Fruit fly (Drosophila melanogaster): ENCODE data around the gene CG34447.

CG34447 gene

DNA sequence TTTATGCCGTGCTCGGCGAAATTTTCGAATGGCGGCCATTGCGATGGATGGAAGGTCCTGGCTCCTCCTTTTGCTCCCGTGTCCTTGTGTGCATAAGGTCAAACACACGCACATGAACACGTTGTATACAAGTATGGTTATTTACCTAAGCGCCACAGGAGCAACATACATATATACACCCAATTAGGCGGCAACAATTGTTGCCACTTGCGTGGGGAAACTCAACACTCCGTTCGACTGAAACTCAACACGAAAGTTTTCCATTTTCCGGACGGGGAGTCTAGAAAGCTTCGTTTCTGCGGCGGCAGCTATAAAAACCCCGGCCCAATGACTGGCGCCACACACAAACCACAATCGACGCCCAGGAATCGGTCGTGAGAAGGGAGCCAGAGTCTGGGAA is 28.5 kb downstream of the CG34447 start, which contains the start of gene CG46448:
Gene CG46448, plus strand, starts transcription at position 340 of the 400 bp plus-strand sequence.
- TF ChIP-seq Nf-YB (GFP tag; optimal IDR thresholded peaks at IDR 0.05) (peak; percentile 78), zfh2 (GFP tag; optimal IDR thresholded peaks at IDR 0.05) (no peak), CG18619 (GFP tag; optimal IDR thresholded peaks at IDR 0.05) (no peak), Lim3 (GFP tag; IDR thresholded peaks at IDR 0.05) (0 out of 2 replicates have a peak, but pooled peaks have one; percentile 7), lab (GFP tag; optimal IDR thresholded peaks at IDR 0.05) (peak; percentile 16), chn (GFP tag; optimal IDR thresholded peaks at IDR 0.05) (no peak), Deaf1 (tag; optimal IDR thresholded peaks at IDR 0.05) (peak; percentile 12), Oaz (GFP tag; IDR thresholded peaks at IDR 0.05) (no peak), Nf-YC (tag; optimal IDR thresholded peaks at IDR 0.05) (peak; percentile 87)

DNA sequence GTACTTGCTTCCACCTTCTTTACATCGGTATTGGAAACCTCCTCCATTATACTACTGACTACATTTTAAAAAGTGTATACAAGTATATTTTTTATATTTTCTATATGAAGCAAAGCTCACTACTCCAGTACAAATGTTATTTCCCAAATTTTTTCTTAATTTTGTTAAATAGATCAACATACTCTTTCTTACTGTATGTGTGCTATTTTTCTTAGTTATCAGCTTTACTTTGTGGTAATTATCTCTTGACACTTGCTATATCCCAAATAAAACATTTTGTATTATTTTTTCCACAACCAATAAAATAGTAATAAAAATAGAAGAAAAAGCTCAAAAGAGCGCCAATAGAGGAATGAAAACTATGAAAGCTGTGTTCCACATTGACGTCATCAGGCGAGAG is 29.2 kb downstream of the CG34447 start, which contains the start of gene CG43750:
Gene CG43750, minus strand, starts transcription at position 101 of the 400 bp plus-strand sequence.
- TF ChIP-seq CG1233 (GFP tag; optimal IDR thresholded peaks at IDR 0.05) (no peak), CG11696 (GFP tag; IDR thresholded peaks at IDR 0.05) (no peak), wor (GFP tag; IDR thresholded peaks at IDR 0.05) (no peak), Sox102F (GFP tag; optimal IDR thresholded peaks at IDR 0.05) (no peak), org-1 (GFP tag; optimal IDR thresholded peaks at IDR 0.05) (no peak), Med (GFP tag) (no peak), HLHmδ (GFP tag; optimal IDR thresholded peaks at IDR 0.05) (no peak), CG4404 (GFP tag; IDR thresholded peaks at IDR 0.05) (no peak), knrl (GFP tag; IDR thresholded peaks at IDR 0.05; ENCODE audit: partially characterized antibody) (no peak), Antp (GFP tag; optimal IDR thresholded peaks at IDR 0.05) (no peak), insv (GFP tag; optimal IDR thresholded peaks at IDR 0.05) (no peak), CG7745 (tag; optimal IDR thresholded peaks at IDR 0.05) (no peak), CG16863 (GFP tag; optimal IDR thresholded peaks at IDR 0.05) (no peak), ttk (GFP tag; IDR thresholded peaks at IDR 0.05) (no peak), CG11560 (tag; IDR thresholded peaks at IDR 0.05) (no peak), CG17829 (tag; optimal IDR thresholded peaks at IDR 0.05) (no peak), so (GFP tag; IDR thresholded peaks at IDR 0.05) (no peak)

DNA sequence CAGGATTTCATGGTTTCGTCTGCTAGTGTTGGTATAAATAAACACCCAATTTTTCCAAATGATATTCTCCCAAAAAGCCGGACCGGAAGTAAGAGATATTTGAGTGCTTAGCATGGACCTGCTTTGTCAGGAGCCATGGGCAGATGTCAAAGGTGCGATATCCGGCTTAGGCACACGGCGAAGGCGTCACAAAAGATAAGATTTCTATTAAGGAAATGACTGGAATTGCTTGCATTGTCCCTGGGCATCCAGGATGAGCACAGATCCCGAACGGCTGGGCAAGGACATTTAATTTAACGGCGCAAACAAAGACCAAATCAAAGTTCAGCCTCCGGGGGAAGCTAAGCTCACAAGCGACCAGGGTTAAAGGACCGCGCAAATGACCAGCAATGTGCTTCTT is 34.1 kb downstream of the CG34447 start, which contains the start of gene CG3557:
Gene CG3557, minus strand, starts transcription at position 101 of the 400 bp plus-strand sequence.
- TF ChIP-seq seq (GFP tag; IDR thresholded peaks at IDR 0.05) (no peak), crp (GFP tag; optimal IDR thresholded peaks at IDR 0.05) (no peak), CG8924 (tag; optimal IDR thresholded peaks at IDR 0.05) (no peak), CG15696 (tag; optimal IDR thresholded peaks at IDR 0.05) (no peak), hbn (GFP tag; IDR thresholded peaks at IDR 0.05; ENCODE audit: partially characterized antibody) (no peak)

DNA sequence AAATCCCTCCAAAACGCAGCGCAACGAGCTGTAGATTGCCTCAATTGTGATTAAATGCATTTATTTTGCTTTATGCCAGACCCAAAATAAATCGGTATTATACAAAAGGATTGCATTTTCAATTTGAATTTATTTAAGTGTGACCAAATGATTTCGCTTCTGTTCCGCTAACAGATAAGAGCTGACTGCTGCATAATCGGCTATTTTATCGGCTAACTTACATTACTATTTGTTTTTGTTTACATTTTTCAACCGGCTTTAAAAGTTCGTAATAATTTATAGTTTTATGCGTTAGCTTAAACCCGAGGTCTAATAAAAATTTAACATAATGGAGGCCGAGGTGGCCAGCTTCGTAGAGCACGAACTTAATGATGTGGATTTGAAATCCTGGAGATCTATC is 36.8 kb downstream of the CG34447 start, which contains the start of gene PIG-Wa:
Gene PIG-Wa, plus strand, starts transcription at position 232 of the 400 bp plus-strand sequence.
- TF ChIP-seq CG13296 (GFP tag; optimal IDR thresholded peaks at IDR 0.05) (no peak), YL-1 (GFP tag; optimal IDR thresholded peaks at IDR 0.05) (peak; percentile 8), CG16815 (GFP tag; optimal IDR thresholded peaks at IDR 0.05) (no peak), CG2199 (GFP tag; IDR thresholded peaks at IDR 0.05) (no peak), Optix (GFP tag; IDR thresholded peaks at IDR 0.05) (no peak), pfk (GFP tag; optimal IDR thresholded peaks at IDR 0.05) (no peak), CoRest (tag; optimal IDR thresholded peaks at IDR 0.05) (peak; percentile 13), ERR (GFP tag; optimal IDR thresholded peaks at IDR 0.05) (no peak), sqz (GFP tag; optimal IDR thresholded peaks at IDR 0.05) (no peak), H2.0 (GFP tag; IDR thresholded peaks at IDR 0.05) (no peak), al (GFP tag; IDR thresholded peaks at IDR 0.05) (no peak), Hr51 (GFP tag; optimal IDR thresholded peaks at IDR 0.05) (no peak), emc (GFP tag; optimal IDR thresholded peaks at IDR 0.05) (no peak), esg (GFP tag; conservative IDR thresholded peaks at IDR 0.05) (no peak), HLH4C (GFP tag; IDR thresholded peaks at IDR 0.05; ENCODE audit: partially characterized antibody) (no peak), CG18011 (GFP tag; optimal IDR thresholded peaks at IDR 0.05) (peak; percentile 98), CG33557 (GFP tag; optimal IDR thresholded peaks at IDR 0.05) (no peak)

Measured in whole organism, embryonic.